Fruit fly (Drosophila melanogaster): Measurements from ENCODE around the gene CG5412.

Gene CG5412

dm6 chr3R:20588480-20588785 is 11.6 kb downstream of the CG5412 start, which contains the start of gene Srp72 (continued):
- TF ChIP-seq CG15696 (tag; optimal IDR thresholded peaks at IDR 0.05) = peak; percentile 30
- peak; percentile 56 for TF ChIP-seq CG13775 (GFP tag; optimal IDR thresholded peaks at IDR 0.05)
- peak; percentile 75 for TF ChIP-seq CG14710 (tag; optimal IDR thresholded peaks at IDR 0.05)
- TF ChIP-seq Usf (GFP tag; optimal IDR thresholded peaks at IDR 0.05) = no peak
- TF ChIP-seq Oaz (GFP tag; IDR thresholded peaks at IDR 0.05) = no peak
- TF ChIP-seq CG1024 (GFP tag; IDR thresholded peaks at IDR 0.05) = no peak
- peak; percentile 55 for TF ChIP-seq CG13424 (tag; optimal IDR thresholded peaks at IDR 0.05)
- no peak for TF ChIP-seq CG31388 (GFP tag; optimal IDR thresholded peaks at IDR 0.05)
- TF ChIP-seq Scr (GFP tag; IDR thresholded peaks at IDR 0.05; ENCODE audit: partially characterized antibody) = no peak
- no peak for TF ChIP-seq Lpt (GFP tag; optimal IDR thresholded peaks at IDR 0.05)
- no peak for TF ChIP-seq wdn (GFP tag; IDR thresholded peaks at IDR 0.05)
- TF ChIP-seq CG9876 (GFP tag; optimal IDR thresholded peaks at IDR 0.05) = no peak
- TF ChIP-seq Hand (GFP tag; optimal IDR thresholded peaks at IDR 0.05) = no peak
- no peak for TF ChIP-seq Adf1 (GFP tag; IDR thresholded peaks at IDR 0.05)
- no peak for TF ChIP-seq ATbp (GFP tag; optimal IDR thresholded peaks at IDR 0.05)
- TF ChIP-seq CG1233 (GFP tag; optimal IDR thresholded peaks at IDR 0.05) = peak; percentile 26
- TF ChIP-seq chn (GFP tag; optimal IDR thresholded peaks at IDR 0.05) = peak; percentile 45
- TF ChIP-seq CG18764 (GFP tag; optimal IDR thresholded peaks at IDR 0.05) = peak; percentile 53
- TF ChIP-seq salm (tag; optimal IDR thresholded peaks at IDR 0.05) = no peak
- TF ChIP-seq knrl (GFP tag; IDR thresholded peaks at IDR 0.05; ENCODE audit: partially characterized antibody) = no peak
- peak; percentile 18 for TF ChIP-seq Fer1 (GFP tag; optimal IDR thresholded peaks at IDR 0.05)
- TF ChIP-seq zen (tag; optimal IDR thresholded peaks at IDR 0.05) = peak; percentile 80
- peak; percentile 11 for TF ChIP-seq CG10979 (tag; optimal IDR thresholded peaks at IDR 0.05)
- TF ChIP-seq CG1792 (GFP tag; optimal IDR thresholded peaks at IDR 0.05) = no peak
- no peak for TF ChIP-seq MTF-1 (GFP tag; optimal IDR thresholded peaks at IDR 0.05; ENCODE audit: borderline replicate concordance)
- no peak for TF ChIP-seq Deaf1 (tag; optimal IDR thresholded peaks at IDR 0.05)
- no peak for TF ChIP-seq pum (GFP tag; optimal IDR thresholded peaks at IDR 0.05)
- TF ChIP-seq MBD-R2 (GFP tag; IDR thresholded peaks at IDR 0.05) = peak; percentile 19; the same call in 1 of the 2 replicates
- no peak for TF ChIP-seq Hmx (GFP tag; optimal IDR thresholded peaks at IDR 0.05)
- peak; percentile 51 for TF ChIP-seq CG12155 (GFP tag; optimal IDR thresholded peaks at IDR 0.05)
- no peak for TF ChIP-seq CG17612 (GFP tag; IDR thresholded peaks at IDR 0.05)
- no peak for TF ChIP-seq CG4854 (GFP tag; optimal IDR thresholded peaks at IDR 0.05)
- TF ChIP-seq CG15011 (GFP tag; optimal IDR thresholded peaks at IDR 0.05) = peak; percentile 34
- TF ChIP-seq lov (optimal IDR thresholded peaks at IDR 0.05) = no peak
- TF ChIP-seq lov (GFP tag; IDR thresholded peaks at IDR 0.05) = no peak
- TF ChIP-seq Xrp1 (GFP tag; IDR thresholded peaks at IDR 0.05) = peak; percentile 41; the same call in 1 of the 2 replicates
- TF ChIP-seq CG6765 (GFP tag; optimal IDR thresholded peaks at IDR 0.05) = no peak
- peak; percentile 51; the same call in 1 of the 2 replicates for TF ChIP-seq Rfx (GFP tag; IDR thresholded peaks at IDR 0.05)
- TF ChIP-seq CG5245 (GFP tag; optimal IDR thresholded peaks at IDR 0.05) = peak; percentile 34
- peak; percentile 38; the same call in 1 of the 2 replicates for TF ChIP-seq seq (GFP tag; IDR thresholded peaks at IDR 0.05)
- TF ChIP-seq CG15073 (GFP tag; optimal IDR thresholded peaks at IDR 0.05) = no peak
- TF ChIP-seq E2f1 (GFP tag; IDR thresholded peaks at IDR 0.05) = no peak
- peak; percentile 68 for TF ChIP-seq CG2678 (tag; optimal IDR thresholded peaks at IDR 0.05)
- no peak for TF ChIP-seq CG13287 (GFP tag; IDR thresholded peaks at IDR 0.05; ENCODE audit: partially characterized antibody)
- peak; percentile 39 for TF ChIP-seq dmrt11E (tag; optimal IDR thresholded peaks at IDR 0.05)
- peak; percentile 41 for TF ChIP-seq Sox102F (GFP tag; optimal IDR thresholded peaks at IDR 0.05)
- peak; percentile 57; the same call in 1 of the 2 replicates for TF ChIP-seq CG17328 (GFP tag; IDR thresholded peaks at IDR 0.05)
- TF ChIP-seq HLH54F (GFP tag; optimal IDR thresholded peaks at IDR 0.05) = peak; percentile 2
- TF ChIP-seq Dref (GFP tag; IDR thresholded peaks at IDR 0.05) = no peak
- TF ChIP-seq CG8281 (tag; optimal IDR thresholded peaks at IDR 0.05) = no peak
- TF ChIP-seq CG30020 (tag; optimal IDR thresholded peaks at IDR 0.05) = peak; percentile 38
- no peak for TF ChIP-seq schlank (tag; optimal IDR thresholded peaks at IDR 0.05)

Data from whole organism, embryonic.